Worm (Caenorhabditis elegans): ENCODE measurements around the gene F14H8.8.

- TF ChIP-seq dao-5 (tag; optimal IDR thresholded peaks at IDR 0.05) (no peak), him-1 (tag; optimal IDR thresholded peaks at IDR 0.05) (no peak)
Observed at ce11 chrV:15069435-15069985, 40.2 kb downstream of the F14H8.8 start.
